Worm (Caenorhabditis elegans) whole organism, early embryonic: Measurements from ENCODE around the gene srz-19.

ENCODE experiments used
- B0310.2 ChIP-seq: sonication (generic microtip); optimal IDR thresholded peaks from 2 replicates; lab custom pipeline; 2016; ENCODE audit warnings: mild to moderate bottlenecking, missing genetic modification characterization, missing compliant biosample characterization
- F13C5.2 ChIP-seq: sonication (generic microtip); optimal IDR thresholded peaks from 2 replicates; lab custom pipeline; 2017; ENCODE audit warnings: mild to moderate bottlenecking, missing genetic modification characterization, inconsistent platforms, missing compliant biosample characterization
- ama-1 ChIP-seq: fragments of 150-350 bp; optimal IDR thresholded peaks from 2 replicates; lab custom pipeline; 2014
- hnd-1 ChIP-seq: sonication (generic microtip); optimal IDR thresholded peaks from 2 replicates; lab custom pipeline; 2016; ENCODE audit warnings: missing genetic modification characterization, missing compliant biosample characterization
- pes-1 ChIP-seq: fragments of 200-800 bp; sonication (Bioruptor generic); IDR thresholded peaks from 2 replicates; pipeline ENCODE4 v1.3.6; 2022; ENCODE audit warnings: missing genetic modification reagents, missing genetic modification characterization, missing compliant biosample characterization
- tbx-11 ChIP-seq: fragments of 200-800 bp; sonication (Bioruptor generic); IDR thresholded peaks from 2 replicates; pipeline ENCODE4 v1.3.6; 2022; ENCODE audit warnings: missing genetic modification characterization, missing compliant biosample characterization
- tbx-37 ChIP-seq: fragments of 200-800 bp; sonication (Bioruptor generic); conservative IDR thresholded peaks from 2 replicates; pipeline ENCODE4 v1.3.6; 2022; ENCODE audit warnings: missing genetic modification reagents, missing genetic modification characterization, missing compliant biosample characterization
- tra-4 ChIP-seq: sonication (generic microtip); optimal IDR thresholded peaks from 2 replicates; lab custom pipeline; 2017; ENCODE audit warnings: missing genetic modification characterization, missing compliant biosample characterization

ce11 chrIV:3918160-3918559 lies 1.4 kb upstream of the srz-19 start, which contains the start of gene F56D6.23:
- TF ChIP-seq pes-1 (no peak), tbx-11 (no peak), hnd-1 (tag; lab: Kevin White, UChicago) (no peak), ama-1 (lab: Kevin White, UChicago) (no peak), F13C5.2 (tag; lab: Kevin White, UChicago) (no peak), B0310.2 (tag; lab: Kevin White, UChicago) (no peak), tbx-37 (no peak), tra-4 (no peak)
